Worm (Caenorhabditis elegans): ENCODE data around the gene nhr-112.

nhr-112 gene

DNA sequence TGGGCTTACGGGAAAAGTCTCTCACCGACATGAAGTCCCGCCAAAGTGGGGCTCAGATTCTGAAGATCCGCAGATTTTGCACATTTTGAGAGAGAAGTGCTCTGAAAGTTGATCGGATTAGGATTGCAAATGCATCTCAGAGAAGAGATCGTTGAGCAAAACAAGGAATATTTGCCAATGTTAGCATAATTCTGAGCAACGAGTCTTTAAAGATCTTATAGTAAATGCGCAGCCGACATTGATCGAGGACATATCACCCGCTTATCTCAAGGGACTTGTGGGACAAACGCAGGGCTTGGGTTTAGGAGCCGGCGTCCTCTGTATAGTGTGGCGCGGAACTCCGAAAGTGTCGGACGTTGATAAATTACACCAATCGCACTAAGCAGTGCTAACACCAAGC, at the start of gene nhr-112:
TSS of gene nhr-112 (minus strand) at position 101 of the 400 bp plus-strand sequence.
- no peak for TF ChIP-seq rcor-1 (GFP tag; IDR thresholded peaks at IDR 0.05)

DNA sequence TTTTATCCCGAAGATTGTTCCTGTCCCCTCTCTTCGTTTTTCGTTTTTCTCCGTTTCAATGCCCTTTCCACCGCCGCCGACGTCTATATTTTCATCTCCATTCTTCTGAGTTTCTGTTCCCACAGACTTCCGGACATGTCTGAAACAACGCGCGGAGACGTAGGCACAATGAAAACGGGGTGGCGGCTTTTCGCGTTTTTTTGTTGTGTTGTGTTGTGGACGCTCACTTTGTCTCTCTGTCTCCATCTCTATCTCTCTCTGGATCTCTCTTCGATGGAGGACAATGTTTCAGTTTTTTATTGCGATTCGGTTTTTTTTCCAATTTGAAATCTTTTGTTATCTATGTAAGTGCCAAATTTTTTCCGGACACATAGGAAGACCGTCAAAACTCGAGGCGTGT, 36.3 kb upstream of the nhr-112 start:
- no peak for TF ChIP-seq Y56A3A.18 (GFP tag; IDR thresholded peaks at IDR 0.05)
- peak; percentile 67; the same call in 1 of the 2 replicates for TF ChIP-seq zfh-2 (GFP tag; conservative IDR thresholded peaks at IDR 0.05)
- TF ChIP-seq nfya-2 (GFP tag; IDR thresholded peaks at IDR 0.05): no peak
- TF ChIP-seq ets-4 (GFP tag; optimal IDR thresholded peaks at IDR 0.05): no peak

DNA sequence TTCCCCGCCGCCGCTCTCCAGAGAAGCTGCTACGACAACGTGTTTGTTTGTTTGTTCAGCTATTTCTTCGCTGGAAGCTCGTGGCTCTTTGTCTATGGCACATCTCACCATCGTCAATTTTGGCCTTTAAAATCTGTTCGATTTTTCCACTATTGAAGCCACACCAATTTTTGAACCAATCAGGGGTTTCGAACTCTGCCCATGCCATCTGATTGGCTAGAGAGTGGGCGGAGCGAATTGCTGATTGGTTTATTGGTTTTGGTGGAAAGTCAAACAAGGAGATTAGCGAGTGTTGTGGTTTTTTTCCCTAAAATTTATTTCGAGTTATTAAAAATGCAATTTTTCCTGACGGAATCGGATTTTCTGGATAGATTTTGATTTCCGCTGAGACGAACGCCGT, 32.5 kb upstream of the nhr-112 start:
- no peak for TF ChIP-seq zim-3 (tag; optimal IDR thresholded peaks at IDR 0.05)
- no peak for TF ChIP-seq nfya-1 (tag; optimal IDR thresholded peaks at IDR 0.05; ENCODE audit: borderline replicate concordance, insufficient read depth)
- no peak for TF ChIP-seq ekl-4 (GFP tag; IDR thresholded peaks at IDR 0.05)
- TF ChIP-seq snpc-4 (GFP tag; optimal IDR thresholded peaks at IDR 0.05): no peak
- no peak for TF ChIP-seq snpc-4 (tag; optimal IDR thresholded peaks at IDR 0.05)

DNA sequence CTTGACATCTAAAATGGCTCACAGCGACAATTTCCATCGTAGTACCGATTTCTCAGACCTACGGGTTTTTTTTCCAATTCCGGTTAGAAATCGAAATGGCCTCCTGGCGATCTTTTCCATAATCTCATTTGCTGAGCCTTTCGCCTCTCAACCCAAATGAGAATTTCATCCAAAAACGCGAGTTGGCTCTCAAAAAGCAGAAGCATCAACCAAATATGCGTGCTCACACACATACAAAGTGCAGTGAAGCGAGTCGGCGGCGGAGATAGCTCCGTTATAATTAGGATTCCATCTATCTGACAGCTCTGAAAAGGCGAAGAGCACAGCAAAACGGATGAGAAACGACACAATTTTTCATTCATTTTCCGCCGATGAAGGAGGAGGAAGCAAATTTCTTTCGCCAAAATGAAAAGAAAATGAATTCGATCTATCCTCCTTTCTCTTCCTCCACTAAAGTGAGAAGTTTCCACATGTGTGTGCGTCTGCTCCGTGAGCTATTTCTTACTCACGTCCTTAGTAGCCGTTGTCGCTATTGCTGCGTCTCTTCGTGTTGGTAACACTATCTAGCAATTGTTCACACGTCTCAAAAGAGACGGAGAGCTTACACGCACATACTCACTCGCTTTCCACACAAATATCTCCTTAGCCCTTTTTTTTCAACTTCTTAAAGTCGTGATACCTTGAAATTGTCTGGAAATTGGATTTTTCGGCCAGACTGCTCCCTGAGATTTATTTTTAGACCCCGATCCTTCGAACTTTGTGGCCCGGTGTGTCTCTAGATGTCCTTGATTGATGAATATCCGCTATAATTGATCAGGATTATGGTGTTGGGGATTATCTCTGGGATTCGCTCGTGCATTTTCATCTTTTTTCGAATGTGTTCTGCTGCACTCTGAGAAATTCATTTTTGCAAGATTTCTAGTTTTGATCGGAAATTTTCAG, 28.7 kb upstream of the nhr-112 start:
- 0 out of 2 replicates have a peak, but pooled peaks have one; percentile 14 for TF ChIP-seq zfh-2 (GFP tag; conservative IDR thresholded peaks at IDR 0.05)
- no peak for TF ChIP-seq tlf-1 (GFP tag; optimal IDR thresholded peaks at IDR 0.05)
- no peak for TF ChIP-seq athp-1 (tag; optimal IDR thresholded peaks at IDR 0.05)
- no peak for TF ChIP-seq F57C9.4 (tag; optimal IDR thresholded peaks at IDR 0.05)

DNA sequence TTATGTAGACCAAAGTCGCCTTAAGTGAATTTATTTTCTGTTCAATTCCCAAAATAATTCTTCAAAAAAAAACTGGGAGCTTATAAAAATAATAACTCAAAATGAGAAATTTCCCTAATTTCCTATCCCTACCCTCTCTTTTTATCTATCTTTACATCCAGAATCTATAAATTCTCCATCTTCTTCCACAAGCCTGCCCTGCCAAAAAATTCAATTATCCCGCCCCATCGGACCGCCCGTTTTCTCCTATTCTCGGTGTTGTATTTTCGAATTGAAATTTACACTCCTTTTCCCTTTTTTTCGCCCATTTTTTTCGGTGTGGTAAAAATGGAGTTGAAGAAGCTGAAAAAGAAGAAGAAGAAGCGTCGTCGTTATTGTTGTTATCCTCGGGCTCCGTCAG, 25.8 kb upstream of the nhr-112 start:
- TF ChIP-seq egl-18 (GFP tag; IDR thresholded peaks at IDR 0.05): no peak
- no peak for TF ChIP-seq ztf-3 (GFP tag; optimal IDR thresholded peaks at IDR 0.05)
- no peak for TF ChIP-seq ceh-58 (GFP tag; IDR thresholded peaks at IDR 0.05)
- no peak for TF ChIP-seq ztf-22 (GFP tag; optimal IDR thresholded peaks at IDR 0.05)
- no peak for TF ChIP-seq ztf-25 (GFP tag; IDR thresholded peaks at IDR 0.05)
- no peak for TF ChIP-seq madf-8 (GFP tag; conservative IDR thresholded peaks at IDR 0.05)
- TF ChIP-seq K11D2.4 (GFP tag; IDR thresholded peaks at IDR 0.05): no peak
- TF ChIP-seq B0336.3 (GFP tag; IDR thresholded peaks at IDR 0.05): no peak
- TF ChIP-seq F52B5.7 (tag; optimal IDR thresholded peaks at IDR 0.05): no peak
- no peak for TF ChIP-seq C06A6.2 (GFP tag; conservative IDR thresholded peaks at IDR 0.05)
- TF ChIP-seq mxl-1 (tag; optimal IDR thresholded peaks at IDR 0.05): no peak
- no peak for TF ChIP-seq zfh-2 (GFP tag; conservative IDR thresholded peaks at IDR 0.05)

DNA sequence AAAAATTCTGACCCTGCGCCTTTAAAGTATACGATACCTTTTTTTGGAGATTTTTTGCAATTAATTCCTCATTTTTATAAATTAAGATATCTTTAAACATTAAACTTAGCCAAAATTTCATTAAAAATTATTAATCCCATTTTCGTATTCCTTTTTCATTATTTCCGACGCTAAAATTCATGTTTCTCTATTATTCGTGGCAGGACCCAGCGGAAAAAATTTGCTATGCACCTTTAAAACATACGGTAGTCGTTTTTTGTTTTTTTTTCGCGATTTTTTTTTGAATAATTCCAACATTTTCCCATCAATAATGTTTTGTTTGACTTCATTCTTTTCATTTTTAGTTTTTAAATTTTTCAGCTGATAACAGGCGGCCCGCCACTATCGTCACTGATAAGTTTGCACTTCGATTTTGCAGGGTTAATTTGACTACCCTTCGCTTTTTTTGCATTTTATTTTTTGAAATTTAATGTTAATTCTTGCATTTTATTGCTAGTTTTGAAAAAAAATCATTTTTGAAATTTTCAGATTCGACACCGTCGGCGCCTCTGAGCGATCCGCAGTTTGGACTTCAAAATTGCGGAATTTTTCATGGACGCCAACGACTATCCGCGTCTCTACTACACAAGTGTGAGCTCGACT, 23.5 kb upstream of the nhr-112 start, which contains the start of gene dkf-2:
TSS of gene dkf-2 (plus strand) at position 592 of the 642 bp plus-strand sequence.
- TF ChIP-seq madf-8 (GFP tag; conservative IDR thresholded peaks at IDR 0.05) (peak; percentile 74), F33H1.4 (GFP tag; IDR thresholded peaks at IDR 0.05) (peak; percentile 90), attf-6 (GFP tag; IDR thresholded peaks at IDR 0.05) (peak; percentile 78), egl-18 (GFP tag; IDR thresholded peaks at IDR 0.05) (no peak), F37B4.10 (GFP tag; IDR thresholded peaks at IDR 0.05) (no peak), madf-6 (GFP tag; IDR thresholded peaks at IDR 0.05) (peak; percentile 92), tbx-9 (tag; optimal IDR thresholded peaks at IDR 0.05; ENCODE audit: borderline replicate concordance) (no peak), mcd-1 (GFP tag; IDR thresholded peaks at IDR 0.05) (0 out of 2 replicates have a peak, but pooled peaks have one; percentile 20), snpc-3.4 (tag; optimal IDR thresholded peaks at IDR 0.05) (peak; percentile 19), snpc-1.1 (tag; optimal IDR thresholded peaks at IDR 0.05; ENCODE audit: insufficient read depth) (peak; percentile 12), ceh-100 (GFP tag; IDR thresholded peaks at IDR 0.05) (peak; percentile 48), ceh-91 (GFP tag; IDR thresholded peaks at IDR 0.05) (peak; percentile 12; the same call in 1 of the 2 replicates), hmg-20 (GFP tag; IDR thresholded peaks at IDR 0.05) (no peak), xnd-1 (tag; optimal IDR thresholded peaks at IDR 0.05) (peak; percentile 97), F23B12.7 (tag; optimal IDR thresholded peaks at IDR 0.05; ENCODE audit: insufficient read depth) (no peak), ekl-4 (GFP tag; IDR thresholded peaks at IDR 0.05) (0 out of 2 replicates have a peak, but pooled peaks have one; percentile 41)
